Fruit fly (Drosophila melanogaster) whole organism, embryonic: ENCODE results near the gene sip3.
A peak's percentile ranks its signal among the peaks of the same experiment; 100 is the strongest.

Experiments
- CG10321 ChIP-seq: fragments of 200-800 bp; sonication (Bioruptor generic); IDR thresholded peaks from 2 replicates; pipeline ENCODE4 v1.3.6; 2022; ENCODE audit warnings: missing biosample characterization, missing genetic modification characterization
- CG13296 ChIP-seq: fragments of 200-800 bp; sonication (Bioruptor generic); optimal IDR thresholded peaks from 3 replicates; lab custom pipeline; 2018; ENCODE audit warnings: missing biosample characterization, mild to moderate bottlenecking, missing genetic modification characterization
- CG4854 ChIP-seq: fragments of 200-800 bp; sonication (Bioruptor generic); optimal IDR thresholded peaks from 2 replicates; lab custom pipeline; 2016; ENCODE audit warnings: missing biosample characterization, missing genetic modification characterization, inconsistent platforms
- Nf-YA ChIP-seq: fragments of 200-800 bp; sonication (Bioruptor generic); IDR thresholded peaks from 2 replicates; pipeline ENCODE4 v1.3.6; 2022; ENCODE audit warnings: missing biosample characterization, missing genetic modification characterization
- Pdp1 ChIP-seq, 2 experiments: fragments of 200-800 bp; sonication (Bioruptor generic); optimal IDR thresholded peaks; 3 replicates each; lab custom pipeline; 2016; ENCODE audit warnings: missing biosample characterization in 2 of 2, missing genetic modification characterization in 2 of 2, mild to moderate bottlenecking in 1 of 2, moderate library complexity in 1 of 2
- pita ChIP-seq: fragments of 200-800 bp; sonication (Bioruptor generic); optimal IDR thresholded peaks from 2 replicates; lab custom pipeline; 2017; ENCODE audit warnings: missing biosample characterization, mild to moderate bottlenecking, missing genetic modification characterization
- row ChIP-seq: fragments of 200-800 bp; sonication (Bioruptor generic); IDR thresholded peaks from 3 replicates; pipeline ENCODE4 v1.3.6; 2022; ENCODE audit warnings: missing biosample characterization, missing genetic modification characterization

- no peak for TF ChIP-seq Nf-YA (GFP tag; lab: Robert Waterston, UW)
- TF ChIP-seq Pdp1 (GFP tag; optimal IDR thresholded peaks at IDR 0.05; lab: Kevin White, UChicago): peak; percentile 4 to 26
- TF ChIP-seq pita (GFP tag; lab: Kevin White, UChicago): no peak
- peak; percentile 83 for TF ChIP-seq row (GFP tag; lab: Robert Waterston, UW)
- TF ChIP-seq CG13296 (GFP tag; lab: Kevin White, UChicago): peak; percentile 24
- TF ChIP-seq CG4854: no peak
- TF ChIP-seq CG10321 (GFP tag; lab: Robert Waterston, UW): no peak
Observed at dm6 chr3R:31810073-31810530, 38.1 kb downstream of the sip3 start, which contains the start of gene Rift.
